Fruit fly (Drosophila melanogaster) whole organism, embryonic: Measurements from ENCODE around the gene CG43055.

Source experiments
- Ada2b ChIP-seq: fragments of 200-800 bp; sonication (Bioruptor generic); IDR thresholded peaks from 2 replicates; pipeline ENCODE4 v1.3.6; 2022; ENCODE audit warnings: missing biosample characterization, missing genetic modification characterization
- Antp ChIP-seq: fragments of 200-800 bp; sonication (Bioruptor generic); optimal IDR thresholded peaks from 3 replicates; lab custom pipeline; 2016; ENCODE audit warnings: missing biosample characterization, missing genetic modification characterization
- CG10366 ChIP-seq: fragments of 200-800 bp; sonication (Bioruptor generic); IDR thresholded peaks from 2 replicates; pipeline ENCODE4 v1.3.6; 2022; ENCODE audit warnings: missing biosample characterization, missing genetic modification characterization
- CG10543 ChIP-seq: fragments of 200-800 bp; sonication (Bioruptor generic); optimal IDR thresholded peaks from 3 replicates; lab custom pipeline; 2017; ENCODE audit warnings: missing biosample characterization, mild to moderate bottlenecking, missing genetic modification characterization, moderate library complexity
- CG11723 ChIP-seq: fragments of 200-800 bp; sonication (Bioruptor generic); optimal IDR thresholded peaks from 2 replicates; lab custom pipeline; 2017; ENCODE audit warnings: missing biosample characterization, mild to moderate bottlenecking, missing genetic modification characterization
- CG12071 ChIP-seq: fragments of 200-800 bp; sonication (Bioruptor generic); optimal IDR thresholded peaks from 3 replicates; lab custom pipeline; 2018; ENCODE audit warnings: missing biosample characterization, mild to moderate bottlenecking, missing genetic modification characterization
- CG12104 ChIP-seq: fragments of 200-800 bp; sonication (Bioruptor generic); optimal IDR thresholded peaks from 3 replicates; lab custom pipeline; 2016; ENCODE audit warnings: missing biosample characterization, missing genetic modification characterization
- CG12236 ChIP-seq: fragments of 200-800 bp; sonication (Bioruptor generic); optimal IDR thresholded peaks from 2 replicates; lab custom pipeline; 2016; ENCODE audit warnings: missing biosample characterization, missing genetic modification characterization
- CG13424 ChIP-seq: fragments of 200-800 bp; sonication (Bioruptor generic); optimal IDR thresholded peaks from 2 replicates; lab custom pipeline; 2019; ENCODE audit warnings: missing biosample characterization, mild to moderate bottlenecking, missing genetic modification characterization, moderate library complexity
- CG14050 ChIP-seq: fragments of 200-800 bp; sonication (Bioruptor generic); IDR thresholded peaks from 3 replicates; pipeline ENCODE4 v1.3.6; 2022; ENCODE audit warnings: missing biosample characterization, missing genetic modification characterization
- CG15269 ChIP-seq: fragments of 200-800 bp; sonication (Bioruptor generic); optimal IDR thresholded peaks from 2 replicates; lab custom pipeline; 2018; ENCODE audit warnings: missing biosample characterization, mild to moderate bottlenecking, missing genetic modification characterization, moderate library complexity
- CG15514 ChIP-seq: fragments of 200-800 bp; sonication (Bioruptor generic); optimal IDR thresholded peaks from 3 replicates; lab custom pipeline; 2017; ENCODE audit warnings: missing biosample characterization, missing genetic modification characterization, mild to moderate bottlenecking, moderate library complexity, missing genetic modification reagents
- CG1603 ChIP-seq: fragments of 200-800 bp; sonication (Bioruptor generic); optimal IDR thresholded peaks from 2 replicates; lab custom pipeline; 2019; ENCODE audit warnings: missing biosample characterization, mild to moderate bottlenecking, missing genetic modification characterization, moderate library complexity
- CG1647 ChIP-seq: fragments of 200-800 bp; sonication (Bioruptor generic); optimal IDR thresholded peaks from 3 replicates; lab custom pipeline; 2016; ENCODE audit warnings: missing biosample characterization, missing genetic modification characterization
- CG2120 ChIP-seq: fragments of 200-800 bp; sonication (Bioruptor generic); optimal IDR thresholded peaks from 3 replicates; lab custom pipeline; 2016; ENCODE audit warnings: missing biosample characterization, missing genetic modification characterization
- CG2712 ChIP-seq: fragments of 200-800 bp; optimal IDR thresholded peaks from 3 replicates; lab custom pipeline; 2019; ENCODE audit warnings: missing biosample characterization, mild to moderate bottlenecking, missing genetic modification characterization, moderate library complexity
- CG2875 ChIP-seq: fragments of 200-800 bp; sonication (Bioruptor generic); optimal IDR thresholded peaks from 2 replicates; lab custom pipeline; 2017; ENCODE audit warnings: missing biosample characterization, mild to moderate bottlenecking, missing genetic modification characterization, missing genetic modification reagents
- CG30020 ChIP-seq: fragments of 200-800 bp; optimal IDR thresholded peaks from 2 replicates; lab custom pipeline; 2019; ENCODE audit warnings: missing biosample characterization, mild to moderate bottlenecking, missing genetic modification characterization, moderate library complexity
- CG33213 ChIP-seq: fragments of 200-800 bp; sonication (Bioruptor generic); optimal IDR thresholded peaks from 3 replicates; lab custom pipeline; 2016; ENCODE audit warnings: missing biosample characterization, missing genetic modification characterization
- CG4617 ChIP-seq: fragments of 200-800 bp; sonication (Bioruptor generic); optimal IDR thresholded peaks from 3 replicates; lab custom pipeline; 2016; ENCODE audit warnings: missing biosample characterization, missing genetic modification characterization, borderline replicate concordance
- CG8359 ChIP-seq: fragments of 200-800 bp; sonication (Bioruptor generic); optimal IDR thresholded peaks from 2 replicates; lab custom pipeline; 2017; ENCODE audit warnings: missing biosample characterization, mild to moderate bottlenecking, missing genetic modification characterization, borderline replicate concordance
- CG9437 ChIP-seq: fragments of 200-800 bp; sonication (Bioruptor generic); optimal IDR thresholded peaks from 2 replicates; lab custom pipeline; 2018; ENCODE audit warnings: missing biosample characterization, mild to moderate bottlenecking, missing genetic modification characterization
- CG9609 ChIP-seq: fragments of 200-800 bp; sonication (Bioruptor generic); optimal IDR thresholded peaks from 3 replicates; lab custom pipeline; 2016; ENCODE audit warnings: missing biosample characterization, missing genetic modification characterization
- CG9932 ChIP-seq: fragments of 200-800 bp; sonication (Bioruptor generic); IDR thresholded peaks from 2 replicates; pipeline ENCODE4 v1.3.6; 2022; ENCODE audit warnings: missing biosample characterization, missing genetic modification characterization
- CTCF ChIP-seq: fragments of 200-800 bp; sonication (Bioruptor generic); optimal IDR thresholded peaks from 2 replicates; lab custom pipeline; 2017; ENCODE audit warnings: missing biosample characterization, mild to moderate bottlenecking, missing genetic modification characterization, moderate library complexity
- D19B ChIP-seq: fragments of 200-800 bp; sonication (Bioruptor generic); optimal IDR thresholded peaks from 2 replicates; lab custom pipeline; 2017; ENCODE audit warnings: missing biosample characterization, mild to moderate bottlenecking, missing genetic modification characterization
- H15 ChIP-seq: fragments of 200-800 bp; sonication (Bioruptor generic); IDR thresholded peaks from 3 replicates; pipeline ENCODE4 v1.3.6; 2022; ENCODE audit warnings: missing biosample characterization, missing genetic modification characterization
- HLH54F ChIP-seq: fragments of 200-800 bp; sonication (Bioruptor generic); optimal IDR thresholded peaks from 3 replicates; lab custom pipeline; 2016; ENCODE audit warnings: missing biosample characterization, missing genetic modification characterization
- Hr39 ChIP-seq: fragments of >200 bp; optimal IDR thresholded peaks from 2 replicates; lab custom pipeline; 2017
- Jarid2 ChIP-seq: fragments of 200-800 bp; sonication (Bioruptor generic); optimal IDR thresholded peaks from 3 replicates; lab custom pipeline; 2017; ENCODE audit warnings: mild to moderate bottlenecking, missing biosample characterization, missing genetic modification reagents, missing genetic modification characterization
- Nf-YC ChIP-seq: fragments of 200-800 bp; optimal IDR thresholded peaks from 3 replicates; lab custom pipeline; 2019; ENCODE audit warnings: missing biosample characterization, mild to moderate bottlenecking, missing genetic modification characterization, moderate library complexity
- Ptx1 ChIP-seq: fragments of 200-800 bp; sonication (Bioruptor generic); IDR thresholded peaks from 2 replicates; pipeline ENCODE4 v1.3.6; 2022; ENCODE audit warnings: missing biosample characterization, missing genetic modification characterization
- Six4 ChIP-seq: fragments of 200-800 bp; sonication (Bioruptor generic); optimal IDR thresholded peaks from 2 replicates; lab custom pipeline; 2016; ENCODE audit warnings: missing biosample characterization, missing genetic modification characterization
- Taf1 ChIP-seq: fragments of 200-800 bp; sonication (Bioruptor generic); IDR thresholded peaks from 2 replicates; pipeline ENCODE4 v1.3.6; 2022; ENCODE audit warnings: missing biosample characterization, missing genetic modification characterization
- ab ChIP-seq: fragments of 200-800 bp; sonication (Bioruptor generic); optimal IDR thresholded peaks from 2 replicates; lab custom pipeline; 2016; ENCODE audit warnings: missing biosample characterization, missing genetic modification characterization
- abd-A ChIP-seq: fragments of 200-800 bp; sonication (Bioruptor generic); optimal IDR thresholded peaks from 3 replicates; lab custom pipeline; 2019; ENCODE audit warnings: missing biosample characterization, mild to moderate bottlenecking, missing genetic modification characterization, moderate library complexity
- ap ChIP-seq: fragments of 200-800 bp; sonication (Bioruptor generic); IDR thresholded peaks from 2 replicates; pipeline ENCODE4 v1.3.6; 2022; ENCODE audit warnings: missing biosample characterization, missing genetic modification characterization
- bsh ChIP-seq, 2 experiments: fragments of 200-800 bp; sonication (Bioruptor generic); optimal IDR thresholded peaks; 2 replicates each; lab custom pipeline; 2017 to 2018; ENCODE audit warnings: mild to moderate bottlenecking in 2 of 2, missing biosample characterization in 2 of 2, missing genetic modification characterization in 2 of 2, moderate library complexity in 1 of 2
- cato ChIP-seq: fragments of 200-800 bp; sonication (Bioruptor generic); optimal IDR thresholded peaks from 2 replicates; lab custom pipeline; 2016; ENCODE audit warnings: missing biosample characterization, missing genetic modification characterization, borderline replicate concordance
- disco-r ChIP-seq: fragments of 200-800 bp; sonication (Bioruptor generic); optimal IDR thresholded peaks from 2 replicates; lab custom pipeline; 2016; ENCODE audit warnings: missing biosample characterization, missing genetic modification characterization
- gem ChIP-seq: fragments of 200-800 bp; sonication (Bioruptor generic); optimal IDR thresholded peaks from 2 replicates; lab custom pipeline; 2019; ENCODE audit warnings: missing biosample characterization, mild to moderate bottlenecking, missing genetic modification characterization, moderate library complexity
- grau ChIP-seq: fragments of 200-800 bp; optimal IDR thresholded peaks from 3 replicates; lab custom pipeline; 2019; ENCODE audit warnings: missing biosample characterization, mild to moderate bottlenecking, missing genetic modification characterization, moderate library complexity
- gro ChIP-seq: fragments of 200-800 bp; sonication (Bioruptor generic); optimal IDR thresholded peaks from 2 replicates; lab custom pipeline; 2016; ENCODE audit warnings: missing biosample characterization, missing genetic modification characterization
- hkb ChIP-seq, 2 experiments: fragments of 200-800 bp in 1 of 2; fragments of >200 bp in 1 of 2; sonication (Bioruptor generic) in 1 of 2; IDR thresholded peaks in 1 of 2; optimal IDR thresholded peaks in 1 of 2; 2 replicates each; pipeline versions ENCODE4 v1.3.6 to Lab custom; 2017 to 2022; ENCODE audit warnings: missing biosample characterization in 1 of 2, missing genetic modification characterization in 1 of 2
- inv ChIP-seq: fragments of 200-800 bp; sonication (Bioruptor generic); IDR thresholded peaks from 2 replicates; pipeline ENCODE4 v1.3.6; 2022; ENCODE audit warnings: missing biosample characterization, missing genetic modification characterization; ENCODE audit not compliant: partially characterized antibody
- klu ChIP-seq: fragments of 200-800 bp; sonication (Bioruptor generic); IDR thresholded peaks from 2 replicates; pipeline ENCODE4 v1.3.6; 2022; ENCODE audit warnings: missing biosample characterization, missing genetic modification characterization
- pho ChIP-seq: fragments of 200-800 bp; sonication (Bioruptor generic); optimal IDR thresholded peaks from 2 replicates; lab custom pipeline; 2016; ENCODE audit warnings: missing biosample characterization, missing genetic modification characterization
- run ChIP-seq: fragments of 200-800 bp; sonication (Bioruptor generic); optimal IDR thresholded peaks from 3 replicates; lab custom pipeline; 2018; ENCODE audit warnings: missing biosample characterization, mild to moderate bottlenecking, missing genetic modification characterization
- sima ChIP-seq: fragments of 200-800 bp; sonication (Bioruptor generic); optimal IDR thresholded peaks from 2 replicates; lab custom pipeline; 2016; ENCODE audit warnings: missing biosample characterization, missing genetic modification characterization
- sug ChIP-seq: fragments of 200-800 bp; optimal IDR thresholded peaks from 2 replicates; lab custom pipeline; 2019; ENCODE audit warnings: missing biosample characterization, mild to moderate bottlenecking, missing genetic modification characterization, moderate library complexity
- tap ChIP-seq: fragments of 200-800 bp; optimal IDR thresholded peaks from 3 replicates; lab custom pipeline; 2019; ENCODE audit warnings: missing biosample characterization, mild to moderate bottlenecking, missing genetic modification characterization, moderate library complexity
- wor ChIP-seq: fragments of 200-800 bp; sonication (Bioruptor generic); IDR thresholded peaks from 2 replicates; pipeline ENCODE4 v1.3.6; 2022; ENCODE audit warnings: missing biosample characterization, missing genetic modification characterization

The CG43055 gene

DNA sequence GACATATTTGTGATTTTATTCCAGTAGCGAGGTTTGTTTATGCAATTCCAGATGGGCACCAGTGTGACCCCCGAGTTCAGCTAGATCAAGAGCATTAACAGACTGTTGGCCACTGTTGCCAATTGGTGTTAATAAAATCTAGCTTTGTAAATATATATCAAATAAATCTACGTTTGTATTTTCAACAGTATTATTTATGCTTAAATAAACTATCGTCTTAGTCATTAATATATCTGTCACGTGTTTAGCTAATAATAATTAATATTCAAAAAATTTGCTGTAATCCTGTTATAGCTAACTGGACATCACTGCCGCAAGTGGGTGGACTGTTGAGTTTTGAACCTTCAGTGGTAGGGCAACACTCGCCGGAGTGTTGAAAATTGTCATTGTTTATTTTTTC, 48.6 kb downstream of the CG43055 start, which contains the start of the genes mRpL27 and CG15435 (continued):
- TF ChIP-seq gem (tag; lab: Kevin White, UChicago) (no peak), CG2712 (tag; lab: Kevin White, UChicago) (peak; percentile 59), gro (GFP tag; lab: Kevin White, UChicago) (no peak), CG9932 (GFP tag; lab: Robert Waterston, UW) (peak; percentile 48), CG11723 (GFP tag; lab: Kevin White, UChicago) (no peak), CG10543 (GFP tag; lab: Kevin White, UChicago) (peak; percentile 12), run (tag; lab: Kevin White, UChicago) (no peak), cato (peak; percentile 11), pho (peak; percentile 16), bsh (GFP tag; optimal IDR thresholded peaks at IDR 0.05; lab: Kevin White, UChicago) (peak in 1 of 2 experiments; percentile 21), Nf-YC (tag; lab: Kevin White, UChicago) (peak; percentile 45), abd-A (no peak), wor (no peak), hkb (optimal IDR thresholded peaks at IDR 0.05; lab: Kevin White, UChicago) (peak; percentile 98), hkb (GFP tag; IDR thresholded peaks at IDR 0.05; lab: Robert Waterston, UW) (no peak), CG1647 (GFP tag; lab: Kevin White, UChicago) (no peak), klu (GFP tag; lab: Robert Waterston, UW) (peak; percentile 28; the same call in 1 of the 2 replicates), D19B (GFP tag; lab: Kevin White, UChicago) (no peak), CTCF (GFP tag; lab: Kevin White, UChicago) (no peak), CG30020 (tag; lab: Kevin White, UChicago) (peak; percentile 48), CG9437 (GFP tag; lab: Kevin White, UChicago) (no peak), CG13424 (tag; lab: Kevin White, UChicago) (peak; percentile 58), HLH54F (peak; percentile 32), inv (no peak), ab (no peak), CG4617 (GFP tag; lab: Kevin White, UChicago) (peak; percentile 42), grau (peak; percentile 58), ap (GFP tag; lab: Robert Waterston, UW) (no peak), CG2875 (GFP tag; lab: Kevin White, UChicago) (no peak), CG10366 (GFP tag; lab: Robert Waterston, UW) (no peak), Taf1 (no peak), Ptx1 (GFP tag; lab: Robert Waterston, UW) (peak; percentile 44), CG8359 (GFP tag; lab: Kevin White, UChicago) (no peak), disco-r (no peak), Ada2b (no peak), CG1603 (tag; lab: Kevin White, UChicago) (peak; percentile 37), CG12071 (GFP tag; lab: Kevin White, UChicago) (no peak), CG12104 (GFP tag; lab: Kevin White, UChicago) (peak; percentile 12), Jarid2 (GFP tag; lab: Kevin White, UChicago) (no peak), H15 (GFP tag; lab: Robert Waterston, UW) (no peak), CG9609 (GFP tag; lab: Kevin White, UChicago) (no peak), sug (tag; lab: Kevin White, UChicago) (peak; percentile 60), CG2120 (GFP tag; lab: Kevin White, UChicago) (peak; percentile 68), CG33213 (GFP tag; lab: Kevin White, UChicago) (no peak), CG14050 (GFP tag; lab: Robert Waterston, UW) (no peak), Hr39 (lab: Kevin White, UChicago) (no peak), CG15269 (tag; lab: Kevin White, UChicago) (peak; percentile 49), sima (GFP tag; lab: Kevin White, UChicago) (no peak), tap (tag; lab: Kevin White, UChicago) (no peak), CG15514 (GFP tag; lab: Kevin White, UChicago) (peak; percentile 61), Six4 (GFP tag; lab: Kevin White, UChicago) (no peak), CG12236 (GFP tag; lab: Kevin White, UChicago) (no peak), Antp (GFP tag; lab: Kevin White, UChicago) (no peak)
